Fruit fly (Drosophila melanogaster): ENCODE data around the gene Sfp38D.

DNA sequence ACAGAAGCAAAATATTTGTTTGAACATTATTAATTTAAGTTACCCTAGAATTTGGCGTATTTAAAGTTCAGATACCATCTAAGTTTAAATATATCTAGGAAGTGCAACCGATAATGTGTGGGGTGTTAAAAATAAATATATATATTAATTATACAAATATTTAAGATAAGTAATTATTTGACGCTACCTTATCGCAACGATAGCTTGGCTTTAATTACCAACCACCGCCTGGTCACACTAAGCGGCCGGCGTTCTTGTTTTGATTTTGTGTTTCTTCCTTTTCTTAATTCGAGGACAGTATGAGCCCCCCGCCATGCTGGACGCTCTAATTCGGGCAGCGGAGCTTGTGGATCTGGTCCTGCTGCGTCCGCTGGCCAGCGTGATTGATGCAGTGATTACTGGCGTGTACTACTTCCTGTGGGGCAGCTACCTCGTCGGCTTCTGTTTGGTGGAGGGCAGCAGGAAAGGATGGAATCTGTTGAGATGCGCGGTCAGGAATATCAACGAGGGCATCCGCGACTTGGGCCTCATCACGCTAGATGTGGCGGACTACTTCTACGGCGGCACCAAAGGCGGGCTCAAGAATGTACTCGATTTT is 41.5 kb downstream of the Sfp38D start, which contains the start of gene CG2617:
- TF ChIP-seq CG10669 (GFP tag; optimal IDR thresholded peaks at IDR 0.05) = no peak
- TF ChIP-seq CG6808 (GFP tag; optimal IDR thresholded peaks at IDR 0.05) = no peak
- no peak for TF ChIP-seq Hr39 (GFP tag; optimal IDR thresholded peaks at IDR 0.05)
- TF ChIP-seq CG3032 (tag; optimal IDR thresholded peaks at IDR 0.05) = no peak
- TF ChIP-seq eg (GFP tag; IDR thresholded peaks at IDR 0.05) = no peak
- TF ChIP-seq CG6854 (GFP tag; optimal IDR thresholded peaks at IDR 0.05) = no peak
- TF ChIP-seq CG15336 (GFP tag; IDR thresholded peaks at IDR 0.05) = no peak
- no peak for TF ChIP-seq CG6792 (GFP tag; optimal IDR thresholded peaks at IDR 0.05)
- TF ChIP-seq topi (GFP tag; optimal IDR thresholded peaks at IDR 0.05) = no peak
- TF ChIP-seq Sox14 (GFP tag; optimal IDR thresholded peaks at IDR 0.05) = no peak
- TF ChIP-seq CG11762 (GFP tag; optimal IDR thresholded peaks at IDR 0.05; ENCODE audit: insufficient read depth) = no peak
- TF ChIP-seq dsx (GFP tag; optimal IDR thresholded peaks at IDR 0.05; ENCODE audit: poor library complexity, severe bottlenecking) = no peak
- TF ChIP-seq lz (GFP tag; optimal IDR thresholded peaks at IDR 0.05) = no peak
